Fruit fly (Drosophila melanogaster): ENCODE measurements around the gene CG5704.

CG5704 gene

dm6 chr3L:2162019-2162418, 8.8 kb downstream of the CG5704 start (continued):
- TF ChIP-seq CG13894 (tag; optimal IDR thresholded peaks at IDR 0.05) (no peak), schlank (tag; optimal IDR thresholded peaks at IDR 0.05) (no peak), Bteb2 (GFP tag; optimal IDR thresholded peaks at IDR 0.05) (peak; percentile 24), MBD-R2 (GFP tag; IDR thresholded peaks at IDR 0.05) (no peak; the same call in 1 of the 2 replicates), Mrtf (GFP tag; IDR thresholded peaks at IDR 0.05) (0 out of 3 replicates have a peak, but pooled peaks have one; percentile 44), CG14710 (tag; optimal IDR thresholded peaks at IDR 0.05) (peak; percentile 73), onecut (GFP tag; IDR thresholded peaks at IDR 0.05) (peak; percentile 80), HLH54F (GFP tag; optimal IDR thresholded peaks at IDR 0.05) (peak; percentile 7), CG1603 (tag; optimal IDR thresholded peaks at IDR 0.05) (peak; percentile 82), CG31224 (GFP tag; IDR thresholded peaks at IDR 0.05) (peak; percentile 50), CG18011 (GFP tag; optimal IDR thresholded peaks at IDR 0.05) (no peak), tx (GFP tag; optimal IDR thresholded peaks at IDR 0.05) (peak; percentile 45), CG1024 (GFP tag; IDR thresholded peaks at IDR 0.05) (peak; percentile 85), CG7556 (GFP tag; optimal IDR thresholded peaks at IDR 0.05) (peak; percentile 55), CG30431 (GFP tag; optimal IDR thresholded peaks at IDR 0.05) (peak; percentile 31), zf30C (GFP tag; optimal IDR thresholded peaks at IDR 0.05) (no peak), CG1529 (GFP tag; optimal IDR thresholded peaks at IDR 0.05) (peak; percentile 80), pho (GFP tag; optimal IDR thresholded peaks at IDR 0.05) (no peak), CG4360 (GFP tag; IDR thresholded peaks at IDR 0.05) (peak; percentile 68), CG10959 (GFP tag; IDR thresholded peaks at IDR 0.05) (peak; percentile 73), CG16779 (GFP tag; IDR thresholded peaks at IDR 0.05) (peak; percentile 22; the same call in 1 of the 2 replicates), Gug (GFP tag; IDR thresholded peaks at IDR 0.05) (peak; percentile 71), toy (GFP tag; IDR thresholded peaks at IDR 0.05) (no peak), wor (GFP tag; IDR thresholded peaks at IDR 0.05) (peak; percentile 79), ara (GFP tag; IDR thresholded peaks at IDR 0.05) (peak; percentile 81), CG17385 (GFP tag; optimal IDR thresholded peaks at IDR 0.05) (peak; percentile 70), vnd (GFP tag; IDR thresholded peaks at IDR 0.05; ENCODE audit: partially characterized antibody) (no peak), Usf (GFP tag; optimal IDR thresholded peaks at IDR 0.05) (no peak), CG8388 (GFP tag; optimal IDR thresholded peaks at IDR 0.05) (peak; percentile 67), psq (GFP tag; optimal IDR thresholded peaks at IDR 0.05) (no peak), gcm (GFP tag; optimal IDR thresholded peaks at IDR 0.05) (peak; percentile 59), fd3F (GFP tag; optimal IDR thresholded peaks at IDR 0.05) (no peak), CG10267 (tag; optimal IDR thresholded peaks at IDR 0.05) (peak; percentile 56), CG10366 (GFP tag; IDR thresholded peaks at IDR 0.05) (peak; percentile 85), B-H1 (GFP tag; IDR thresholded peaks at IDR 0.05) (peak; percentile 81), CG15479 (GFP tag; optimal IDR thresholded peaks at IDR 0.05) (no peak), tap (tag; optimal IDR thresholded peaks at IDR 0.05) (peak; percentile 84), salm (tag; optimal IDR thresholded peaks at IDR 0.05) (peak; percentile 60), CG13296 (GFP tag; optimal IDR thresholded peaks at IDR 0.05) (peak; percentile 23), tgo (GFP tag; IDR thresholded peaks at IDR 0.05) (peak; percentile 79), unc-4 (GFP tag; IDR thresholded peaks at IDR 0.05; ENCODE audit: partially characterized antibody) (no peak), amos (GFP tag; IDR thresholded peaks at IDR 0.05; ENCODE audit: partially characterized antibody) (no peak), CG8924 (tag; optimal IDR thresholded peaks at IDR 0.05) (peak; percentile 63), NfI (GFP tag; optimal IDR thresholded peaks at IDR 0.05) (peak; percentile 62), ac (GFP tag; optimal IDR thresholded peaks at IDR 0.05) (no peak), CG32532 (GFP tag; IDR thresholded peaks at IDR 0.05) (peak; percentile 45; the same call in 1 of the 2 replicates), NC2α (GFP tag; optimal IDR thresholded peaks at IDR 0.05) (peak; percentile 7), CG4854 (GFP tag; optimal IDR thresholded peaks at IDR 0.05) (peak; percentile 49), hb (GFP tag; IDR thresholded peaks at IDR 0.05; ENCODE audit: partially characterized antibody) (no peak), NFAT (GFP tag; IDR thresholded peaks at IDR 0.05) (no peak), ind (GFP tag; optimal IDR thresholded peaks at IDR 0.05) (peak; percentile 77)

Measured in whole organism, embryonic.